Worm (Caenorhabditis elegans) whole organism, early embryonic: ENCODE results near the gene str-101.
"Not testable (repeated sequence)": the region's sequence is repeated elsewhere in the genome, so short reads cannot be mapped to it uniquely, and the experiment has no call there.

ENCODE experiments used
- aly-1 ChIP-seq: sonication (generic microtip); optimal IDR thresholded peaks from 2 replicates; lab custom pipeline; 2016; ENCODE audit warnings: missing genetic modification characterization, missing compliant biosample characterization
- ama-1 ChIP-seq: fragments of 150-350 bp; optimal IDR thresholded peaks from 2 replicates; lab custom pipeline; 2014
- ceh-13 ChIP-seq: fragments of 200-800 bp; sonication (Bioruptor generic); optimal IDR thresholded peaks from 2 replicates; lab custom pipeline; 2018; ENCODE audit warnings: mild to moderate bottlenecking, missing genetic modification characterization, missing compliant biosample characterization
- ceh-36 ChIP-seq: sonication (generic microtip); optimal IDR thresholded peaks from 2 replicates; lab custom pipeline; 2016; ENCODE audit warnings: missing genetic modification characterization, inconsistent platforms, missing compliant biosample characterization
- flt-1 ChIP-seq: fragments of 200-800 bp; sonication (Bioruptor generic); IDR thresholded peaks from 2 replicates; pipeline ENCODE4 v1.3.6; 2022; ENCODE audit warnings: missing genetic modification characterization, missing compliant biosample characterization
- sea-1 ChIP-seq: fragments of 200-800 bp; sonication (Bioruptor generic); conservative IDR thresholded peaks from 2 replicates; pipeline ENCODE4 v1.3.6; 2022; ENCODE audit warnings: missing genetic modification characterization, missing compliant biosample characterization

DNA sequence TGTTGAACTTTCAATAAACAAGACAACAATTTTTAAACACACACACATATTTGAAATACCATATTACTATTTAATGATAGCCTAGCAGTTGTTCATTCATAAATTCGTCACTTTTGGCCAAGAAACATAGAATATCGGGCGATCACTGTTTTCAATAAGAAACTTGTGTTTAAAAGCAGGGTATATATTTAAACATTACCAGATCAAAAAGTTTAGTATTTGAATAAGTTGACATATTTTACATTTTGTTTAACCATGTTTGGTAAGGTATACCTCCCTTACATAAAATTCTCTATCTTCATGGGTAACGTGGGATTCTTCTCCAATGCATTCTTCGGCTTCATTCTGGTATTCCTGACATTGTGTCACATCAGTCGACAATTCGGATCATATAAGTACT, 42.9 kb upstream of the str-101 start, which contains the start of gene str-8:
- not testable (repeated sequence) for TF ChIP-seq ceh-36 (tag; lab: Kevin White, UChicago); ceh-13; sea-1 (GFP tag; lab: Robert Waterston, UW); flt-1 (GFP tag; lab: Robert Waterston, UW); aly-1 (tag; lab: Kevin White, UChicago); ama-1
